Fruit fly (Drosophila melanogaster) whole organism, embryonic: Measurements from ENCODE around the gene IntS4.

ENCODE experiments used
- Adf1 ChIP-seq: fragments of 200-800 bp; sonication (Bioruptor generic); IDR thresholded peaks from 2 replicates; pipeline ENCODE4 v1.3.6; 2022; ENCODE audit warnings: missing biosample characterization, missing genetic modification characterization
- CG10654 ChIP-seq: fragments of 200-800 bp; sonication (Bioruptor generic); optimal IDR thresholded peaks from 2 replicates; lab custom pipeline; 2016; ENCODE audit warnings: missing biosample characterization, missing genetic modification characterization
- CG10959 ChIP-seq: fragments of 200-800 bp; sonication (Bioruptor generic); IDR thresholded peaks from 2 replicates; pipeline ENCODE4 v1.3.6; 2022; ENCODE audit warnings: missing biosample characterization, missing genetic modification characterization
- CG14014 ChIP-seq: fragments of 200-800 bp; sonication (Bioruptor generic); IDR thresholded peaks from 2 replicates; pipeline ENCODE4 v1.3.6; 2022; ENCODE audit warnings: missing biosample characterization, missing genetic modification characterization
- CG14667 ChIP-seq: fragments of 200-800 bp; sonication (Bioruptor generic); IDR thresholded peaks from 2 replicates; pipeline ENCODE4 v1.3.6; 2022; ENCODE audit warnings: missing biosample characterization, missing genetic modification characterization
- CG15479 ChIP-seq: fragments of 200-800 bp; sonication (Bioruptor generic); optimal IDR thresholded peaks from 3 replicates; lab custom pipeline; 2019; ENCODE audit warnings: missing biosample characterization, mild to moderate bottlenecking, missing genetic modification characterization, moderate library complexity
- CG16779 ChIP-seq: fragments of 200-800 bp; sonication (Bioruptor generic); IDR thresholded peaks from 2 replicates; pipeline ENCODE4 v1.3.6; 2022; ENCODE audit warnings: missing biosample characterization, missing genetic modification characterization
- CG16813 ChIP-seq: fragments of 200-800 bp; sonication (Bioruptor generic); IDR thresholded peaks from 3 replicates; pipeline ENCODE4 v1.3.6; 2022; ENCODE audit warnings: missing biosample characterization, missing genetic modification characterization; ENCODE audit not compliant: partially characterized antibody
- CG17186 ChIP-seq: fragments of 200-800 bp; sonication (Bioruptor generic); optimal IDR thresholded peaks from 3 replicates; lab custom pipeline; 2017; ENCODE audit warnings: missing biosample characterization, missing genetic modification reagents, missing genetic modification characterization
- CG17612 ChIP-seq: fragments of 200-800 bp; sonication (Bioruptor generic); IDR thresholded peaks from 2 replicates; pipeline ENCODE4 v1.3.6; 2022; ENCODE audit warnings: missing biosample characterization, missing genetic modification characterization
- CG2202 ChIP-seq: fragments of 200-800 bp; sonication (Bioruptor generic); optimal IDR thresholded peaks from 2 replicates; lab custom pipeline; 2018; ENCODE audit warnings: missing biosample characterization, mild to moderate bottlenecking, missing genetic modification characterization
- CG2889 ChIP-seq: fragments of 200-800 bp; sonication (Bioruptor generic); IDR thresholded peaks from 3 replicates; pipeline ENCODE4 v1.3.6; 2022; ENCODE audit warnings: missing biosample characterization, missing genetic modification characterization
- CG31388 ChIP-seq: fragments of 200-800 bp; sonication (Bioruptor generic); optimal IDR thresholded peaks from 2 replicates; lab custom pipeline; 2016; ENCODE audit warnings: missing biosample characterization, missing genetic modification characterization
- CG3163 ChIP-seq: fragments of 200-800 bp; sonication (Bioruptor generic); optimal IDR thresholded peaks from 3 replicates; lab custom pipeline; 2016; ENCODE audit warnings: missing biosample characterization, missing genetic modification characterization
- CG8281 ChIP-seq: fragments of 200-800 bp; sonication (Bioruptor generic); optimal IDR thresholded peaks from 2 replicates; lab custom pipeline; 2018; ENCODE audit warnings: missing biosample characterization, mild to moderate bottlenecking, missing genetic modification characterization, moderate library complexity
- CG8944 ChIP-seq: fragments of 200-800 bp; sonication (Bioruptor generic); optimal IDR thresholded peaks from 3 replicates; lab custom pipeline; 2016; ENCODE audit warnings: missing biosample characterization, missing genetic modification characterization
- CG9797 ChIP-seq: fragments of 200-800 bp; sonication (Bioruptor generic); optimal IDR thresholded peaks from 3 replicates; lab custom pipeline; 2018; ENCODE audit warnings: missing biosample characterization, mild to moderate bottlenecking, missing genetic modification characterization
- CG9817 ChIP-seq: fragments of 200-800 bp; sonication (Bioruptor generic); optimal IDR thresholded peaks from 2 replicates; lab custom pipeline; 2018; ENCODE audit warnings: missing biosample characterization, mild to moderate bottlenecking, missing genetic modification characterization, moderate library complexity
- Hr3 ChIP-seq: fragments of 200-800 bp; sonication (Bioruptor generic); optimal IDR thresholded peaks from 3 replicates; lab custom pipeline; 2016; ENCODE audit warnings: missing biosample characterization, missing genetic modification characterization
- MBD-R2 ChIP-seq: fragments of 200-800 bp; sonication (Bioruptor generic); IDR thresholded peaks from 2 replicates; pipeline ENCODE4 v1.3.6; 2022; ENCODE audit warnings: missing biosample characterization, missing genetic modification characterization
- Mad ChIP-seq: fragments of 200-800 bp; sonication (Bioruptor generic); optimal IDR thresholded peaks from 2 replicates; lab custom pipeline; 2016; ENCODE audit warnings: missing biosample characterization, missing genetic modification characterization
- NC2β ChIP-seq: fragments of 200-800 bp; sonication (Bioruptor generic); optimal IDR thresholded peaks from 2 replicates; lab custom pipeline; 2016; ENCODE audit warnings: missing biosample characterization, missing genetic modification characterization
- Opbp ChIP-seq: fragments of 200-800 bp; sonication (Bioruptor generic); IDR thresholded peaks from 3 replicates; pipeline ENCODE4 v1.3.6; 2022; ENCODE audit warnings: missing biosample characterization, missing genetic modification characterization; ENCODE audit not compliant: partially characterized antibody
- Ptx1 ChIP-seq: fragments of 200-800 bp; sonication (Bioruptor generic); IDR thresholded peaks from 2 replicates; pipeline ENCODE4 v1.3.6; 2022; ENCODE audit warnings: missing biosample characterization, missing genetic modification characterization
- Six4 ChIP-seq: fragments of 200-800 bp; sonication (Bioruptor generic); optimal IDR thresholded peaks from 2 replicates; lab custom pipeline; 2016; ENCODE audit warnings: missing biosample characterization, missing genetic modification characterization
- Spps ChIP-seq: fragments of 200-800 bp; sonication (Bioruptor generic); optimal IDR thresholded peaks from 2 replicates; lab custom pipeline; 2018; ENCODE audit warnings: missing biosample characterization, mild to moderate bottlenecking, missing genetic modification characterization
- amos ChIP-seq: fragments of 200-800 bp; sonication (Bioruptor generic); IDR thresholded peaks from 2 replicates; pipeline ENCODE4 v1.3.6; 2022; ENCODE audit warnings: missing biosample characterization, missing genetic modification characterization; ENCODE audit not compliant: partially characterized antibody
- chinmo ChIP-seq: fragments of 200-800 bp; sonication (Bioruptor generic); IDR thresholded peaks from 4 replicates; pipeline ENCODE4 v1.3.6; 2022; ENCODE audit warnings: missing biosample characterization, missing genetic modification characterization; ENCODE audit not compliant: partially characterized antibody
- crol ChIP-seq: fragments of 200-800 bp; sonication (Bioruptor generic); IDR thresholded peaks from 2 replicates; pipeline ENCODE4 v1.3.6; 2022; ENCODE audit warnings: missing biosample characterization, missing genetic modification characterization
- dan ChIP-seq: fragments of 200-800 bp; sonication (Bioruptor generic); IDR thresholded peaks from 2 replicates; pipeline ENCODE4 v1.3.6; 2022; ENCODE audit warnings: missing biosample characterization, missing genetic modification characterization
- h ChIP-seq: fragments of >200 bp; optimal IDR thresholded peaks from 2 replicates; lab custom pipeline; 2017
- hth ChIP-seq: fragments of >200 bp; optimal IDR thresholded peaks from 2 replicates; lab custom pipeline; 2017; ENCODE audit warnings: inconsistent platforms
- ind ChIP-seq: fragments of 200-800 bp; sonication (Bioruptor generic); optimal IDR thresholded peaks from 3 replicates; lab custom pipeline; 2016; ENCODE audit warnings: missing biosample characterization, missing genetic modification characterization
- knrl ChIP-seq: fragments of 200-800 bp; sonication (Bioruptor generic); IDR thresholded peaks from 3 replicates; pipeline ENCODE4 v1.3.6; 2022; ENCODE audit warnings: missing biosample characterization, missing genetic modification characterization; ENCODE audit not compliant: partially characterized antibody
- luna ChIP-seq: fragments of 200-800 bp; sonication (Bioruptor generic); optimal IDR thresholded peaks from 2 replicates; lab custom pipeline; 2016; ENCODE audit warnings: missing biosample characterization, missing genetic modification characterization
- mirr ChIP-seq: fragments of 200-800 bp; sonication (Bioruptor generic); optimal IDR thresholded peaks from 3 replicates; lab custom pipeline; 2018; ENCODE audit warnings: missing biosample characterization, mild to moderate bottlenecking, missing genetic modification characterization
- nerfin-2 ChIP-seq: fragments of 200-800 bp; sonication (Bioruptor generic); IDR thresholded peaks from 2 replicates; pipeline ENCODE4 v1.3.6; 2022; ENCODE audit warnings: missing biosample characterization, missing genetic modification characterization; ENCODE audit not compliant: partially characterized antibody
- nmo ChIP-seq: fragments of 200-800 bp; sonication (Bioruptor generic); optimal IDR thresholded peaks from 2 replicates; lab custom pipeline; 2018; ENCODE audit warnings: missing biosample characterization, mild to moderate bottlenecking, missing genetic modification characterization, moderate library complexity
- otp ChIP-seq: fragments of 200-800 bp; sonication (Bioruptor generic); IDR thresholded peaks from 3 replicates; pipeline ENCODE4, ENCODE4 v1.3.6; 2022; ENCODE audit warnings: missing biosample characterization, missing genetic modification characterization
- pb ChIP-seq: fragments of 200-800 bp; sonication (Bioruptor generic); optimal IDR thresholded peaks from 3 replicates; lab custom pipeline; 2016; ENCODE audit warnings: missing biosample characterization, missing genetic modification characterization
- pnt ChIP-seq: fragments of 200-800 bp; sonication (Bioruptor generic); optimal IDR thresholded peaks from 3 replicates; lab custom pipeline; 2016; ENCODE audit warnings: missing biosample characterization, missing genetic modification characterization
- repo ChIP-seq: fragments of 200-800 bp; sonication (Bioruptor generic); optimal IDR thresholded peaks from 2 replicates; lab custom pipeline; 2016; ENCODE audit warnings: missing biosample characterization, missing genetic modification characterization
- rib ChIP-seq: fragments of 200-800 bp; sonication (Bioruptor generic); IDR thresholded peaks from 2 replicates; pipeline ENCODE4 v1.3.6; 2022; ENCODE audit warnings: missing biosample characterization, missing genetic modification characterization
- sd ChIP-seq: fragments of 200-800 bp; sonication (Bioruptor generic); optimal IDR thresholded peaks from 3 replicates; lab custom pipeline; 2018; ENCODE audit warnings: missing biosample characterization, mild to moderate bottlenecking, missing genetic modification characterization, moderate library complexity
- vvl ChIP-seq: fragments of 200-800 bp; sonication (Bioruptor generic); IDR thresholded peaks from 2 replicates; pipeline ENCODE4 v1.3.6; 2022; ENCODE audit warnings: missing biosample characterization, missing genetic modification characterization
- wor ChIP-seq: fragments of 200-800 bp; sonication (Bioruptor generic); IDR thresholded peaks from 2 replicates; pipeline ENCODE4 v1.3.6; 2022; ENCODE audit warnings: missing biosample characterization, missing genetic modification characterization
- zen ChIP-seq: fragments of 200-800 bp; sonication (Bioruptor generic); optimal IDR thresholded peaks from 3 replicates; lab custom pipeline; 2018; ENCODE audit warnings: missing biosample characterization, mild to moderate bottlenecking, missing genetic modification characterization, moderate library complexity
- zen2 ChIP-seq: fragments of 200-800 bp; sonication (Bioruptor generic); IDR thresholded peaks from 3 replicates; pipeline ENCODE4 v1.3.6; 2022; ENCODE audit warnings: missing biosample characterization, missing genetic modification characterization; ENCODE audit not compliant: partially characterized antibody

Gene IntS4

dm6 chrX:8606206-8606605 is 47.6 kb upstream of the IntS4 start, which contains the start of gene Caf1-180 (continued):
- no peak for TF ChIP-seq Ptx1 (GFP tag; lab: Robert Waterston, UW)
- peak; percentile 84 for TF ChIP-seq knrl (GFP tag; lab: Robert Waterston, UW)
- TF ChIP-seq CG2889 (GFP tag; lab: Robert Waterston, UW) = no peak
- TF ChIP-seq zen (tag; lab: Kevin White, UChicago) = peak; percentile 28
- peak; percentile 9 for TF ChIP-seq CG8944
- no peak for TF ChIP-seq mirr
- peak; percentile 44; the same call in 1 of the 2 replicates for TF ChIP-seq vvl (GFP tag; lab: Robert Waterston, UW)
- no peak for TF ChIP-seq chinmo
- TF ChIP-seq amos = peak; percentile 92
- TF ChIP-seq MBD-R2 (GFP tag; lab: Robert Waterston, UW) = peak; percentile 92
- no peak for TF ChIP-seq CG2202
- no peak for TF ChIP-seq crol (GFP tag; lab: Robert Waterston, UW)
- TF ChIP-seq sd (tag; lab: Kevin White, UChicago) = no peak
- no peak for TF ChIP-seq CG31388 (GFP tag; lab: Kevin White, UChicago)
- TF ChIP-seq Six4 (GFP tag; lab: Kevin White, UChicago) = no peak
- no peak for TF ChIP-seq CG16779 (GFP tag; lab: Robert Waterston, UW)
- TF ChIP-seq CG10959 = no peak
- TF ChIP-seq repo (GFP tag; lab: Kevin White, UChicago) = no peak
- TF ChIP-seq pb (GFP tag; lab: Kevin White, UChicago) = no peak
- TF ChIP-seq Mad (GFP tag; lab: Kevin White, UChicago) = peak; percentile 31
- peak; percentile 88 for TF ChIP-seq Opbp (GFP tag; lab: Robert Waterston, UW)
- TF ChIP-seq otp (GFP tag; lab: Robert Waterston, UW) = no peak
- no peak for TF ChIP-seq wor
- TF ChIP-seq CG14667 = no peak
- TF ChIP-seq dan (GFP tag; lab: Robert Waterston, UW) = no peak
- TF ChIP-seq nerfin-2 (GFP tag; lab: Robert Waterston, UW) = no peak
- no peak for TF ChIP-seq Hr3 (GFP tag; lab: Kevin White, UChicago)
- TF ChIP-seq hth = no peak
- TF ChIP-seq nmo (GFP tag; lab: Kevin White, UChicago) = peak; percentile 42
- peak; percentile 58; the same call in 1 of the 3 replicates for TF ChIP-seq zen2 (GFP tag; lab: Robert Waterston, UW)
- no peak for TF ChIP-seq ind
- no peak for TF ChIP-seq pnt (GFP tag; lab: Kevin White, UChicago)
- peak; percentile 36 for TF ChIP-seq CG9797 (GFP tag; lab: Kevin White, UChicago)
- TF ChIP-seq NC2β = no peak
- no peak for TF ChIP-seq Spps (tag; lab: Kevin White, UChicago)
- TF ChIP-seq CG10654 (GFP tag; lab: Kevin White, UChicago) = no peak
- peak; percentile 90 for TF ChIP-seq CG17186 (GFP tag; lab: Kevin White, UChicago)
- no peak for TF ChIP-seq CG9817 (tag; lab: Kevin White, UChicago)
- TF ChIP-seq CG3163 (GFP tag; lab: Kevin White, UChicago) = no peak
- TF ChIP-seq luna (GFP tag; lab: Kevin White, UChicago) = no peak
- TF ChIP-seq CG15479 (GFP tag; lab: Kevin White, UChicago) = no peak
- TF ChIP-seq Adf1 = no peak
- TF ChIP-seq h (lab: Kevin White, UChicago) = no peak
- no peak for TF ChIP-seq CG8281
- TF ChIP-seq rib (GFP tag; lab: Robert Waterston, UW) = no peak
- no peak for TF ChIP-seq CG17612 (GFP tag; lab: Robert Waterston, UW)
- peak; percentile 87 for TF ChIP-seq CG16813 (GFP tag; lab: Robert Waterston, UW)
- no peak for TF ChIP-seq CG14014
